Worm (Caenorhabditis elegans) whole organism, L3 larva: ENCODE results near the gene EGAP2.1.

Experiments
- ZK546.5 ChIP-seq: sonication (generic microtip); optimal IDR thresholded peaks from 2 replicates; lab custom pipeline; 2017; ENCODE audit warnings: missing biosample characterization, missing genetic modification characterization
- ama-1 ChIP-seq: fragments of 150-350 bp; optimal IDR thresholded peaks from 2 replicates; lab custom pipeline; 2018
- elt-1 ChIP-seq: fragments of 150-350 bp; optimal IDR thresholded peaks from 2 replicates; lab custom pipeline; 2014; ENCODE audit warnings: missing biosample characterization, missing genetic modification characterization
- elt-3 ChIP-seq, 3 experiments: fragments of 150-350 bp in 1 of 3; sonication (generic microtip) in 2 of 3; optimal IDR thresholded peaks; 2 replicates in 2 of 3; 4 replicates in 1 of 3; lab custom pipeline; 2014 to 2017; ENCODE audit warnings: missing biosample characterization in 3 of 3, missing genetic modification characterization in 3 of 3
- mdl-1 ChIP-seq: fragments of 150-350 bp; optimal IDR thresholded peaks from 2 replicates; lab custom pipeline; 2014; ENCODE audit warnings: missing biosample characterization, missing genetic modification characterization
- nhr-11 ChIP-seq: fragments of 150-350 bp; optimal IDR thresholded peaks from 2 replicates; lab custom pipeline; 2014; ENCODE audit warnings: missing biosample characterization, missing genetic modification characterization
- nhr-25 ChIP-seq: sonication (generic microtip); optimal IDR thresholded peaks from 2 replicates; lab custom pipeline; 2017; ENCODE audit warnings: missing biosample characterization, missing genetic modification characterization
- nhr-77 ChIP-seq: fragments of 150-350 bp; optimal IDR thresholded peaks from 2 replicates; lab custom pipeline; 2014; ENCODE audit warnings: missing biosample characterization, missing genetic modification characterization
- pqm-1 ChIP-seq: fragments of 150-350 bp; optimal IDR thresholded peaks from 2 replicates; lab custom pipeline; 2017; ENCODE audit warnings: missing biosample characterization, missing genetic modification characterization, inconsistent platforms
- tbx-2 ChIP-seq: sonication (generic microtip); optimal IDR thresholded peaks from 2 replicates; lab custom pipeline; 2016; ENCODE audit warnings: mild to moderate bottlenecking, missing genetic modification characterization, missing compliant biosample characterization
- unc-39 ChIP-seq: sonication (generic microtip); optimal IDR thresholded peaks from 4 replicates; lab custom pipeline; 2017; ENCODE audit warnings: missing biosample characterization, missing genetic modification characterization

ce11 chrII:5237699-5238098 is 6.5 kb downstream of the EGAP2.1 start:
- TF ChIP-seq tbx-2 (tag; lab: Kevin White, UChicago) (no peak), pqm-1 (tag; lab: Kevin White, UChicago) (peak; percentile 26), ama-1 (lab: Kevin White, UChicago) (no peak), elt-1 (tag; lab: Kevin White, UChicago) (no peak), nhr-11 (no peak), mdl-1 (tag; lab: Kevin White, UChicago) (no peak), elt-3 (tag; optimal IDR thresholded peaks at IDR 0.05; lab: Kevin White, UChicago) (no peak), ZK546.5 (tag; lab: Kevin White, UChicago) (no peak), nhr-77 (tag; lab: Kevin White, UChicago) (no peak), nhr-25 (tag; lab: Kevin White, UChicago) (no peak), unc-39 (tag; lab: Kevin White, UChicago) (no peak)
